Worm (Caenorhabditis elegans): ENCODE measurements around the gene mdt-15.

DNA sequence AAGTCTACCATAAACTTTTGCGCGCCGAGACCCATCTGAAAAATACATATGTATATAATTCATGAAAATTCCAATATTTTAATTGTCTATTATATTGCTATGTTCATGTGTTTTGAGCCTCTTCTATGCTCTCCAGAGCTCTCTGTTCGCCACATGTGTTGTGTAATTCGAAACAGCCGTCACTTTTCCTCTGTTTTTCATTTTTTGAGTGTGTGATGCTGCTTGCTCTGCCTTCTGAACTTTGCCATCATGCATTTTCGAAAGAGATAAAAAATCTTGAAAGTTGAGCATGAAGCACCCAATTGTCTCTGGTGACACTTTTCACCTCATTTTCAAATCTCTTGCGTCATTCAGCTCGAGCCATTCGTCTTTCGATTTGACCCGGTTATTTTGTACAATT lies 38.7 kb upstream of the mdt-15 start:
- no peak for TF ChIP-seq sdz-38 (tag; optimal IDR thresholded peaks at IDR 0.05)
- TF ChIP-seq pbrm-1 (GFP tag; IDR thresholded peaks at IDR 0.05), result no peak
- TF ChIP-seq dpl-1 (GFP tag; optimal IDR thresholded peaks at IDR 0.05), result no peak

Data from whole organism, young adult.